Fruit fly (Drosophila melanogaster) whole organism, adult: ENCODE data around the gene nAChRbeta1.

ENCODE experiments used
- CG12768 ChIP-seq: fragments of 200-800 bp; sonication (Bioruptor generic); optimal IDR thresholded peaks from 2 replicates; lab custom pipeline; 2017; ENCODE audit warnings: missing biosample characterization, missing genetic modification characterization, mild to moderate bottlenecking, moderate library complexity, missing genetic modification reagents
- CG14711 ChIP-seq: fragments of 200-800 bp; sonication (Bioruptor generic); optimal IDR thresholded peaks from 2 replicates; lab custom pipeline; 2018; ENCODE audit warnings: missing biosample characterization, mild to moderate bottlenecking, missing genetic modification characterization, moderate library complexity
- CG33017 ChIP-seq: fragments of 200-800 bp; sonication (Bioruptor generic); optimal IDR thresholded peaks from 2 replicates; lab custom pipeline; 2018; ENCODE audit warnings: missing biosample characterization, mild to moderate bottlenecking, missing genetic modification characterization, moderate library complexity
- CG5204 ChIP-seq: fragments of 200-800 bp; sonication (Bioruptor generic); optimal IDR thresholded peaks from 2 replicates; lab custom pipeline; 2016; ENCODE audit warnings: missing biosample characterization, missing genetic modification characterization
- CG7101 ChIP-seq: fragments of 200-800 bp; sonication (Bioruptor generic); optimal IDR thresholded peaks from 2 replicates; lab custom pipeline; 2018; ENCODE audit warnings: missing biosample characterization, mild to moderate bottlenecking, missing genetic modification characterization, moderate library complexity
- Crg-1 ChIP-seq: fragments of 200-800 bp; sonication (Bioruptor generic); optimal IDR thresholded peaks from 2 replicates; lab custom pipeline; 2016; ENCODE audit warnings: missing biosample characterization, missing genetic modification characterization
- bab1 ChIP-seq: fragments of 200-800 bp; sonication (Bioruptor generic); optimal IDR thresholded peaks from 3 replicates; lab custom pipeline; 2019; ENCODE audit warnings: missing biosample characterization, mild to moderate bottlenecking, missing genetic modification characterization, moderate library complexity
- cnc ChIP-seq, 2 experiments: fragments of >200 bp; optimal IDR thresholded peaks; 2 replicates each; lab custom pipeline; 2017
- kay ChIP-seq: fragments of 200-800 bp; sonication (Bioruptor generic); peaks from one replicate; lab custom pipeline; 2016; ENCODE audit warnings: missing biosample characterization, missing genetic modification characterization, borderline replicate concordance
- ovo ChIP-seq: fragments of 200-800 bp; sonication (Bioruptor generic); optimal IDR thresholded peaks from 2 replicates; lab custom pipeline; 2016; ENCODE audit warnings: missing biosample characterization, missing genetic modification characterization
- pad ChIP-seq: fragments of 200-800 bp; sonication (Bioruptor generic); optimal IDR thresholded peaks from 3 replicates; lab custom pipeline; 2017; ENCODE audit warnings: missing biosample characterization, missing genetic modification characterization, mild to moderate bottlenecking, moderate library complexity, missing genetic modification reagents
- tj ChIP-seq: fragments of 200-800 bp; sonication (Bioruptor generic); optimal IDR thresholded peaks from 3 replicates; lab custom pipeline; 2017; ENCODE audit warnings: missing biosample characterization, mild to moderate bottlenecking, missing genetic modification characterization, moderate library complexity

DNA sequence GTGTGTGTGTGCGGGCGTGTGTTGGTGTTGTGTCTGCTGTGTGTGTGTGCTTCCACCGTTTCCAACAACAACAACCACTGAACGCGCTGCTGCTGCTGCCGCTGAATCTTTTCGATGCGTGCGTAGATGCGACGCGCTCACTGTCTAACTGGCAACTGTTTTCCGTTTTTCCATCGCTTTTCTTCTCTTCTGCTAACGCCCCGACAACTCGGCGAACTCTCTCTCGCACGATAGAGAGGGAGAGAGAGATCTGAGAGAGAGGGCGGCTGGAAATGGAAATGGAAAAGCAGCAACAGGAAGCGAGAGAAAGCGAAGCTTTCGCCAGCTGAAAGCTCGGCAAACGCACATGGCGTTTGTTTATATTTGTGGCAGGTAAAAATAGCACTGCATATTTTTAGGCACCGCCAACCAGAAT, 48.9 kb upstream of the nAChRbeta1 start, which contains the start of gene DopEcR:
- TF ChIP-seq ovo (no peak), CG14711 (no peak), kay (GFP tag; lab: Kevin White, UChicago) (no peak), Crg-1 (GFP tag; lab: Kevin White, UChicago) (no peak), CG33017 (tag; lab: Kevin White, UChicago) (no peak), CG12768 (no peak), CG5204 (no peak), CG7101 (tag; lab: Kevin White, UChicago) (no peak), pad (GFP tag; lab: Kevin White, UChicago) (no peak), cnc (optimal IDR thresholded peaks at IDR 0.05; lab: Kevin White, UChicago) (no peak), bab1 (GFP tag; lab: Kevin White, UChicago) (no peak), tj (no peak)
